Fruit fly (Drosophila melanogaster) whole organism, wandering third instar larva: ENCODE data around the gene Sirt4.

Experiments used
- Abd-B ChIP-seq: fragments of >200 bp; optimal IDR thresholded peaks from 2 replicates; lab custom pipeline; 2017; ENCODE audit warnings: missing biosample characterization, missing genetic modification characterization
- CG32264 ChIP-seq: fragments of 200-800 bp; sonication (Bioruptor generic); optimal IDR thresholded peaks from 2 replicates; lab custom pipeline; 2016; ENCODE audit warnings: missing biosample characterization, missing genetic modification characterization
- CrebA ChIP-seq: fragments of 200-800 bp; sonication (Bioruptor generic); optimal IDR thresholded peaks from 2 replicates; lab custom pipeline; 2016; ENCODE audit warnings: missing biosample characterization, mild to moderate bottlenecking, missing genetic modification characterization, borderline replicate concordance
- Dfd ChIP-seq: fragments of >200 bp; optimal IDR thresholded peaks from 2 replicates; lab custom pipeline; 2017; ENCODE audit warnings: missing biosample characterization, missing genetic modification characterization
- Dif ChIP-seq: fragments of 200-275, 200-300 bp; sonication (Bioruptor generic); optimal IDR thresholded peaks from 2 replicates; lab custom pipeline; 2018; ENCODE audit warnings: missing biosample characterization, missing genetic modification characterization; ENCODE audit not compliant: partially characterized antibody
- GATAd ChIP-seq: sonication (Bioruptor generic); optimal IDR thresholded peaks from 2 replicates; lab custom pipeline; 2016; ENCODE audit warnings: missing biosample characterization, missing genetic modification characterization
- HLH106 ChIP-seq: fragments of 200-800 bp; optimal IDR thresholded peaks from 3 replicates; lab custom pipeline; 2019; ENCODE audit warnings: missing biosample characterization, mild to moderate bottlenecking, missing genetic modification characterization, moderate library complexity
- Hnf4 ChIP-seq: fragments of 200-800 bp; sonication (Bioruptor generic); optimal IDR thresholded peaks from 2 replicates; lab custom pipeline; 2016; ENCODE audit warnings: missing biosample characterization, mild to moderate bottlenecking, missing genetic modification characterization
- Hr83 ChIP-seq: fragments of 200-300 bp; sonication (Bioruptor generic); optimal IDR thresholded peaks from 2 replicates; lab custom pipeline; 2016; ENCODE audit warnings: missing biosample characterization, mild to moderate bottlenecking, missing genetic modification characterization, moderate library complexity; ENCODE audit not compliant: poor library complexity, severe bottlenecking
- Jra ChIP-seq: sonication (Bioruptor generic); optimal IDR thresholded peaks from 2 replicates; lab custom pipeline; 2016; ENCODE audit warnings: missing biosample characterization, missing genetic modification characterization
- Myc ChIP-seq: fragments of >200 bp; optimal IDR thresholded peaks from 2 replicates; lab custom pipeline; 2017
- N ChIP-seq: fragments of >200 bp; optimal IDR thresholded peaks from 2 replicates; lab custom pipeline; 2018; ENCODE audit warnings: missing biosample characterization, missing external identifiers, missing genetic modification characterization
- Rel ChIP-seq, 2 experiments: fragments of 200-800 bp; sonication (Bioruptor generic) in 1 of 2; optimal IDR thresholded peaks; 2 replicates in 1 of 2; 3 replicates in 1 of 2; lab custom pipeline; 2016 to 2019; ENCODE audit warnings: mild to moderate bottlenecking in 2 of 2, missing biosample characterization in 2 of 2, missing genetic modification characterization in 2 of 2, moderate library complexity in 1 of 2
- Vsx2 ChIP-seq: fragments of 200-300, 225-300 bp; sonication (Bioruptor generic); optimal IDR thresholded peaks from 2 replicates; lab custom pipeline; 2018; ENCODE audit warnings: missing biosample characterization, missing genetic modification characterization; ENCODE audit not compliant: partially characterized antibody
- brk ChIP-seq: fragments of 200-800 bp; sonication (Bioruptor generic); optimal IDR thresholded peaks from 2 replicates; lab custom pipeline; 2016; ENCODE audit warnings: missing biosample characterization, mild to moderate bottlenecking, missing genetic modification characterization
- ey ChIP-seq: fragments of 200-800 bp; sonication (Bioruptor generic); optimal IDR thresholded peaks from 2 replicates; lab custom pipeline; 2016; ENCODE audit warnings: missing biosample characterization, missing genetic modification characterization
- foxo ChIP-seq, 2 experiments: fragments of 200-800 bp; sonication (Bioruptor generic); optimal IDR thresholded peaks; 2 replicates in 1 of 2; 3 replicates in 1 of 2; lab custom pipeline; 2016 to 2017; ENCODE audit warnings: missing biosample characterization in 2 of 2, missing genetic modification characterization in 2 of 2
- h ChIP-seq: fragments of 200-800 bp; sonication (Bioruptor generic); optimal IDR thresholded peaks from 3 replicates; lab custom pipeline; 2016; ENCODE audit warnings: missing biosample characterization, mild to moderate bottlenecking, missing genetic modification characterization
- jim ChIP-seq: fragments of 175-275, 200-325 bp; sonication (Bioruptor generic); optimal IDR thresholded peaks from 2 replicates; lab custom pipeline; 2016; ENCODE audit warnings: missing biosample characterization, mild to moderate bottlenecking, missing genetic modification characterization
- lola ChIP-seq: fragments of >200 bp; optimal IDR thresholded peaks from 2 replicates; lab custom pipeline; 2017; ENCODE audit warnings: missing biosample characterization, missing genetic modification characterization
- pan ChIP-seq: fragments of >200 bp; optimal IDR thresholded peaks from 2 replicates; lab custom pipeline; 2017
- psq ChIP-seq: fragments of 200-800 bp; sonication (Bioruptor generic); optimal IDR thresholded peaks from 3 replicates; lab custom pipeline; 2017; ENCODE audit warnings: missing biosample characterization, mild to moderate bottlenecking, missing genetic modification characterization, moderate library complexity
- rgr ChIP-seq: fragments of 200-800 bp; sonication (Bioruptor generic); optimal IDR thresholded peaks from 3 replicates; lab custom pipeline; 2016; ENCODE audit warnings: missing biosample characterization, mild to moderate bottlenecking, missing genetic modification characterization
- sage ChIP-seq: fragments of 200-800 bp; sonication (Bioruptor generic); optimal IDR thresholded peaks from 2 replicates; lab custom pipeline; 2016; ENCODE audit warnings: missing biosample characterization, mild to moderate bottlenecking, missing genetic modification characterization
- sv ChIP-seq: fragments of 200-800 bp; sonication (Bioruptor generic); optimal IDR thresholded peaks from 3 replicates; lab custom pipeline; 2016; ENCODE audit warnings: missing biosample characterization, missing genetic modification characterization
- usp ChIP-seq: fragments of >200 bp; optimal IDR thresholded peaks from 2 replicates; lab custom pipeline; 2017; ENCODE audit warnings: missing biosample characterization, missing genetic modification characterization

The Sirt4 gene

dm6 chrX:5638588-5638987 lies 27.2 kb downstream of the Sirt4 start (continued):
- TF ChIP-seq brk (GFP tag; lab: Kevin White, UChicago), result no peak
- no peak for TF ChIP-seq CG32264 (GFP tag; lab: Kevin White, UChicago)
- TF ChIP-seq Abd-B (GFP tag; lab: Kevin White, UChicago), result no peak

- TF ChIP-seq CG32264 (GFP tag; lab: Kevin White, UChicago) (no peak), Dif (GFP tag; lab: Kevin White, UChicago) (peak; percentile 16)
These were observed 28.2 kb downstream of the Sirt4 start for dm6 chrX:5637543-5637942.

DNA sequence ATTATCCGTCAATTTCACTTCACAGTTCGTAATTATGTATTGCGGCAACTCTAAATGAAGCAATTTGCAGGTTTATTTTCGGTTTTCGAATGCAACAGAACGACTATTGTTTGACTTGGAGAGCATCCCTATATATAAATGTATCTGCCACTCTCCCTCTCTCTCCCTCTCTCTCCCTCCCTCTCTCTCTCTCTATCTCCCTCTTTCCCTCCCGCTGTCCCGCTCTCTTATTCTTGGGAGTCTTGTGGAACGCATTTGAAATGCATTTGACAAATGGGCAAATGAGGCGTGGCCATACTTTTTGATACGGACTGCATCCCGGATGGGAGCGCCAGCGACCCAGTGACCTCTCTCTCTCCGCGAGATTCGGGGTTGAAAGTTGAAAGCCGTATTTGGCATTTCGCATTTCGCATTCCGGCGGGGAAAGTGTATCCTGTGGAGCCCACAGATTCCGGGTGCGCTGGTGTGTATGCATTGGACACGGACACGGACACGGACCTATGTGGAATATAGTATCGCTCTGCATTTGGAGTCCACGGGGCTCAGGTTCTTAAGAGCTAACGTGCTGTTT lies 29.1 kb downstream of the Sirt4 start:
- TF ChIP-seq sv (GFP tag; lab: Kevin White, UChicago) (no peak), GATAd (no peak), h (GFP tag; lab: Kevin White, UChicago) (no peak), usp (no peak), Hnf4 (GFP tag; lab: Kevin White, UChicago) (no peak), pan (no peak), N (GFP tag; lab: Kevin White, UChicago) (no peak), Rel (GFP tag; optimal IDR thresholded peaks at IDR 0.05; lab: Kevin White, UChicago) (no peak), Rel (tag; optimal IDR thresholded peaks at IDR 0.05; lab: Kevin White, UChicago) (no peak), jim (GFP tag; lab: Kevin White, UChicago) (no peak), Dif (GFP tag; lab: Kevin White, UChicago) (no peak), CrebA (no peak), sage (GFP tag; lab: Kevin White, UChicago) (no peak), Jra (GFP tag; lab: Kevin White, UChicago) (no peak), Abd-B (GFP tag; lab: Kevin White, UChicago) (no peak)

DNA sequence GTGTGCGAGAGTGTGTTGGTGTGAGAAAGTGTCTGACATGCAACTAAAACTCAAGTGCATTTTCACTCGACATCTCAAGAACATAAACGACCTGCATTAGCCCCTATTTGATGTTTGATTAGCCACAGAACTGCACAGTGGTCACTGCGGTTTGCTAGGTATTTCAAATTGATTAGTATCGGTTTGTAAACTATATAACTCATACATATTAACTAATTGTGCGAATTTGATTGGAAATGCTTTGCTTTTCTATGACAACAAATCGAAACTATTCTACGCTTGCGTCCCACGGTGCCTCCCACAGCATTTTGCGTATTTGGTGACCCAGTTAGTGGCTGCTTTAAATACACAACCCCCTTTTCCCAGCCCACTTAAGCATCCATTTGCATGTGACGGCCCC lies 31.0 kb downstream of the Sirt4 start:
- TF ChIP-seq Hnf4 (GFP tag; lab: Kevin White, UChicago) (no peak), CG32264 (GFP tag; lab: Kevin White, UChicago) (no peak), h (GFP tag; lab: Kevin White, UChicago) (no peak)

dm6 chrX:5621893-5622803 lies 43.6 kb downstream of the Sirt4 start, which contains the start of the genes Mlc-c and Pop1:
TSS of gene Mlc-c (minus strand) at chrX:5622539.
TSS of gene Pop1 (plus strand) at chrX:5622648.
- TF ChIP-seq Dif (GFP tag; lab: Kevin White, UChicago) (no peak), rgr (GFP tag; lab: Kevin White, UChicago) (no peak), Rel (GFP tag; optimal IDR thresholded peaks at IDR 0.05; lab: Kevin White, UChicago) (no peak), Rel (tag; optimal IDR thresholded peaks at IDR 0.05; lab: Kevin White, UChicago) (peak; percentile 58), brk (GFP tag; lab: Kevin White, UChicago) (no peak), Jra (GFP tag; lab: Kevin White, UChicago) (peak; percentile 73), psq (peak; percentile 20), Dfd (no peak), jim (GFP tag; lab: Kevin White, UChicago) (no peak), HLH106 (tag; lab: Kevin White, UChicago) (no peak), Abd-B (GFP tag; lab: Kevin White, UChicago) (no peak), Myc (peak; percentile 29), lola (GFP tag; lab: Kevin White, UChicago) (no peak), Vsx2 (no peak), foxo (GFP tag; optimal IDR thresholded peaks at IDR 0.05; lab: Kevin White, UChicago) (no peak), sv (GFP tag; lab: Kevin White, UChicago) (no peak), Hr83 (GFP tag; lab: Kevin White, UChicago) (peak; percentile 7), GATAd (no peak)
- TF ChIP-seq, all 38 proteins: peak for 5

- no peak for TF ChIP-seq ey (GFP tag; lab: Kevin White, UChicago)
- TF ChIP-seq Rel (GFP tag; optimal IDR thresholded peaks at IDR 0.05; lab: Kevin White, UChicago), result no peak
- TF ChIP-seq Rel (tag; optimal IDR thresholded peaks at IDR 0.05; lab: Kevin White, UChicago), result no peak
- no peak for TF ChIP-seq sage (GFP tag; lab: Kevin White, UChicago)
These were observed 47.2 kb downstream of the Sirt4 start, which contains the start of gene RhoGAP5A for dm6 chrX:5618562-5618961. TSS of gene RhoGAP5A (minus strand) at chrX:5618806.
